Worm (Caenorhabditis elegans): ENCODE data around the gene kbp-4.

kbp-4 gene

ce11 chrIII:1080536-1080935 is at the start of gene kbp-4, which contains the start of gene rab-18:
Gene kbp-4 (plus strand): TSS chrIII:1080901.
Gene rab-18 (minus strand): TSS chrIII:1080775.
- TF ChIP-seq blmp-1 (tag; optimal IDR thresholded peaks at IDR 0.05) (peak; percentile 14), ceh-43 (GFP tag; optimal IDR thresholded peaks at IDR 0.05) (no peak), mls-2 (tag; optimal IDR thresholded peaks at IDR 0.05) (no peak), lin-32 (GFP tag; optimal IDR thresholded peaks at IDR 0.05) (no peak), drap-1 (GFP tag; optimal IDR thresholded peaks at IDR 0.05) (peak; percentile 52), lsy-2 (tag; optimal IDR thresholded peaks at IDR 0.05) (peak; percentile 85), hlh-1 (tag; optimal IDR thresholded peaks at IDR 0.05) (peak; percentile 87), nhr-237 (tag; optimal IDR thresholded peaks at IDR 0.05) (peak; percentile 94), ztf-11 (tag; optimal IDR thresholded peaks at IDR 0.05) (no peak), mab-5 (tag; optimal IDR thresholded peaks at IDR 0.05) (no peak), zip-8 (tag; optimal IDR thresholded peaks at IDR 0.05) (no peak), snpc-4 (tag; optimal IDR thresholded peaks at IDR 0.05) (no peak), flh-1 (GFP tag; optimal IDR thresholded peaks at IDR 0.05) (no peak), unc-120 (tag; optimal IDR thresholded peaks at IDR 0.05; ENCODE audit: poor library complexity, severe bottlenecking) (peak; percentile 58), bed-3 (GFP tag; optimal IDR thresholded peaks at IDR 0.05) (no peak), nhr-76 (tag; optimal IDR thresholded peaks at IDR 0.05) (no peak), nhr-2 (tag; optimal IDR thresholded peaks at IDR 0.05) (no peak), ham-2 (GFP tag; optimal IDR thresholded peaks at IDR 0.05) (no peak), nhr-12 (tag; optimal IDR thresholded peaks at IDR 0.05) (no peak), lin-13 (tag; optimal IDR thresholded peaks at IDR 0.05) (peak; percentile 94), tbx-8 (GFP tag; optimal IDR thresholded peaks at IDR 0.05) (no peak), elt-1 (tag; optimal IDR thresholded peaks at IDR 0.05; ENCODE audit: borderline replicate concordance, insufficient read depth) (peak; percentile 5), cnd-1 (tag; optimal IDR thresholded peaks at IDR 0.05) (peak; percentile 33), sptf-1 (tag; optimal IDR thresholded peaks at IDR 0.05) (peak; percentile 50), sem-2 (GFP tag; optimal IDR thresholded peaks at IDR 0.05) (no peak), nhr-28 (tag; optimal IDR thresholded peaks at IDR 0.05) (no peak), unc-62 (GFP tag; optimal IDR thresholded peaks at IDR 0.05) (peak; percentile 15), M03D4.4 (tag; optimal IDR thresholded peaks at IDR 0.05) (peak; percentile 1), ceh-83 (GFP tag; optimal IDR thresholded peaks at IDR 0.05) (no peak), ceh-39 (tag; optimal IDR thresholded peaks at IDR 0.05) (peak; percentile 92), pha-4 (tag; optimal IDR thresholded peaks at IDR 0.05) (peak; percentile 90), elt-3 (tag; optimal IDR thresholded peaks at IDR 0.05) (no peak), mep-1 (tag; optimal IDR thresholded peaks at IDR 0.05) (peak; percentile 99), ces-1 (GFP tag; optimal IDR thresholded peaks at IDR 0.05) (peak; percentile 73), unc-39 (tag; optimal IDR thresholded peaks at IDR 0.05) (no peak)

DNA sequence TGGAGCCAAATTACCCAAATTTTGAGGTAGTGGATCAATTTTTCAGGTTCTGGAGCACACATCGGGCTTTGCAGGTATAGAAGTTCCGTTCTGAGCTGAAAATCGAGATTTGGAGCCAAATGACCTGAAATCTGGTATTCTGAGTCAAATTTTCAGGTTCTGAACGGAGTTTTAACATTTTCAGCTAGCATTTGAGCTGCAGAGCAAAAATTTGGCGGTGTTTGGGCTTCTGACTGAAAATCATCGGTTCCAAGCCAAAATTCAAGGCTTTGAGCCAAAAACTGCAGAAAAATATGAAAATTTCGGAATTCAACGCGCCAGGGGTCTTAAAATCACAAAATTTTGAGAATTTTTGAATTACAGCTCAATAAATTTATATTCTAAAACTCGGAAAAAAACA is 49.7 kb upstream of the kbp-4 start, which contains the start of the genes clc-26 and E_BE45912.2:
TSS of gene clc-26 (minus strand) at position 101 of the 400 bp plus-strand sequence.
TSS of gene E_BE45912.2 (minus strand) at position 139 of the 400 bp plus-strand sequence.
- TF ChIP-seq ham-2 (GFP tag; optimal IDR thresholded peaks at IDR 0.05) (no peak), nhr-2 (tag; optimal IDR thresholded peaks at IDR 0.05) (no peak), unc-62 (GFP tag; optimal IDR thresholded peaks at IDR 0.05) (no peak), unc-120 (tag; optimal IDR thresholded peaks at IDR 0.05; ENCODE audit: poor library complexity, severe bottlenecking) (no peak), ceh-39 (tag; optimal IDR thresholded peaks at IDR 0.05) (no peak), nhr-76 (tag; optimal IDR thresholded peaks at IDR 0.05) (no peak), blmp-1 (tag; optimal IDR thresholded peaks at IDR 0.05) (no peak), lin-32 (GFP tag; optimal IDR thresholded peaks at IDR 0.05) (no peak), M03D4.4 (tag; optimal IDR thresholded peaks at IDR 0.05) (no peak), snpc-4 (tag; optimal IDR thresholded peaks at IDR 0.05) (no peak), lsy-2 (tag; optimal IDR thresholded peaks at IDR 0.05) (no peak), zip-8 (tag; optimal IDR thresholded peaks at IDR 0.05) (no peak), elt-3 (tag; optimal IDR thresholded peaks at IDR 0.05) (no peak), pha-4 (tag; optimal IDR thresholded peaks at IDR 0.05) (no peak), drap-1 (GFP tag; optimal IDR thresholded peaks at IDR 0.05) (no peak), mep-1 (tag; optimal IDR thresholded peaks at IDR 0.05) (no peak), lin-13 (tag; optimal IDR thresholded peaks at IDR 0.05) (no peak)

DNA sequence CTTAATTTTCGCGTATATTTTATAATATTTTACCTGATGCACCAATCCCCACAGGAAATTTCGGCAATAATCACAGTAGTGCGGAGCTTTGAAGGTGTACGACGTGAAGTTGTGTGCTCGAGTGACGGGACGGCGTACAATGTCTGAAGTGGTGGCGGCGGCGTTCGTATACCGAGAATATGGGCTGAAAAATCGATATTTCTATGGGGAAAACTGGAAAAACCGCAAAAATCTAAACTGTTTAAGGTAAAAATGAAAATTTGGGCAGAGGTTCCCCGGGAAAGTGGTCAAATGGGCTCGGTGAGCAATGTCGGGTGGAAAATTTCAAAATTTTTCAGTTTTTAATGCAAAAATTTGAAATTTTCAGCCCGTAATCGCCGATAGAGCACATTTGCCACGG is 45.8 kb upstream of the kbp-4 start:
- TF ChIP-seq flh-1 (GFP tag; optimal IDR thresholded peaks at IDR 0.05) = no peak
- no peak for TF ChIP-seq unc-39 (tag; optimal IDR thresholded peaks at IDR 0.05)
- no peak for TF ChIP-seq lin-13 (tag; optimal IDR thresholded peaks at IDR 0.05)
- TF ChIP-seq drap-1 (GFP tag; optimal IDR thresholded peaks at IDR 0.05) = no peak
- no peak for TF ChIP-seq ceh-39 (tag; optimal IDR thresholded peaks at IDR 0.05)
- no peak for TF ChIP-seq mab-5 (tag; optimal IDR thresholded peaks at IDR 0.05)
- no peak for TF ChIP-seq ces-1 (GFP tag; optimal IDR thresholded peaks at IDR 0.05)
- no peak for TF ChIP-seq nhr-2 (tag; optimal IDR thresholded peaks at IDR 0.05)
- no peak for TF ChIP-seq ceh-83 (GFP tag; optimal IDR thresholded peaks at IDR 0.05)
- no peak for TF ChIP-seq pha-4 (tag; optimal IDR thresholded peaks at IDR 0.05)
- TF ChIP-seq mls-2 (tag; optimal IDR thresholded peaks at IDR 0.05) = no peak
- TF ChIP-seq sptf-1 (tag; optimal IDR thresholded peaks at IDR 0.05) = no peak
